Worm (Caenorhabditis elegans) whole organism, L2 larva: ENCODE measurements around the gene W02C12.2.

Experiments
- C34F6.9 ChIP-seq: fragments of 150-350 bp; optimal IDR thresholded peaks from 2 replicates; lab custom pipeline; 2014; ENCODE audit warnings: missing biosample characterization, missing genetic modification characterization
- F13H6.1 ChIP-seq: sonication (generic microtip); optimal IDR thresholded peaks from 2 replicates; lab custom pipeline; 2016; ENCODE audit warnings: missing genetic modification characterization, missing compliant biosample characterization
- Y55F3AM.14 ChIP-seq: fragments of 200-800 bp; sonication (Bioruptor generic); optimal IDR thresholded peaks from 2 replicates; lab custom pipeline; 2018; ENCODE audit warnings: mild to moderate bottlenecking, missing genetic modification characterization, missing compliant biosample characterization
- ZK546.5 ChIP-seq: sonication (generic microtip); optimal IDR thresholded peaks from 2 replicates; lab custom pipeline; 2017; ENCODE audit warnings: missing biosample characterization, missing genetic modification characterization
- alr-1 ChIP-seq: fragments of 150-350 bp; optimal IDR thresholded peaks from 2 replicates; lab custom pipeline; 2014; ENCODE audit warnings: missing biosample characterization, missing genetic modification characterization
- aly-2 ChIP-seq: fragments of 150-350 bp; optimal IDR thresholded peaks from 2 replicates; lab custom pipeline; 2014; ENCODE audit warnings: missing biosample characterization, missing genetic modification characterization
- ama-1 ChIP-seq: fragments of 150-350 bp; optimal IDR thresholded peaks from 2 replicates; lab custom pipeline; 2018; ENCODE audit warnings: inconsistent platforms
- blmp-1 ChIP-seq: sonication (generic microtip); optimal IDR thresholded peaks from 2 replicates; lab custom pipeline; 2017; ENCODE audit warnings: missing genetic modification characterization, mild to moderate bottlenecking, missing compliant biosample characterization, antibody characterized with exemption, moderate library complexity; ENCODE audit not compliant: insufficient read depth
- ceh-16 ChIP-seq: fragments of 150-350 bp; optimal IDR thresholded peaks from 2 replicates; lab custom pipeline; 2014; ENCODE audit warnings: missing biosample characterization, missing genetic modification characterization
- ceh-82 ChIP-seq: fragments of 150-350 bp; optimal IDR thresholded peaks from 2 replicates; lab custom pipeline; 2014; ENCODE audit warnings: missing biosample characterization, missing genetic modification characterization
- crh-2 ChIP-seq: sonication (generic microtip); optimal IDR thresholded peaks from 2 replicates; lab custom pipeline; 2017; ENCODE audit warnings: missing biosample characterization, missing genetic modification characterization
- dmd-4 ChIP-seq: sonication (generic microtip); optimal IDR thresholded peaks from 2 replicates; lab custom pipeline; 2017; ENCODE audit warnings: missing biosample characterization, missing genetic modification characterization
- egl-27 ChIP-seq: sonication (generic microtip); optimal IDR thresholded peaks from 3 replicates; lab custom pipeline; 2017; ENCODE audit warnings: missing biosample characterization, missing genetic modification reagents, missing genetic modification characterization
- elt-1 ChIP-seq: fragments of 150-350 bp; optimal IDR thresholded peaks from 2 replicates; lab custom pipeline; 2014; ENCODE audit warnings: missing biosample characterization, missing genetic modification characterization
- elt-3 ChIP-seq: sonication (generic microtip); optimal IDR thresholded peaks from 2 replicates; lab custom pipeline; 2017; ENCODE audit warnings: missing biosample characterization, missing genetic modification characterization
- fos-1 ChIP-seq: fragments of 150-350 bp; optimal IDR thresholded peaks from 2 replicates; lab custom pipeline; 2014; ENCODE audit warnings: missing biosample characterization, missing genetic modification characterization
- lin-11 ChIP-seq: fragments of 150-350 bp; sonication (generic microtip); optimal IDR thresholded peaks from 2 replicates; lab custom pipeline; 2014; ENCODE audit warnings: missing biosample characterization, missing genetic modification characterization, inconsistent platforms, mixed read lengths
- lin-13 ChIP-seq: fragments of 150-350 bp; optimal IDR thresholded peaks from 2 replicates; lab custom pipeline; 2014; ENCODE audit warnings: missing biosample characterization, missing genetic modification reagents, missing genetic modification characterization
- lin-39 ChIP-seq: fragments of 150-350 bp; optimal IDR thresholded peaks from 2 replicates; lab custom pipeline; 2014; ENCODE audit warnings: missing biosample characterization, missing genetic modification reagents, missing genetic modification characterization
- lsy-2 ChIP-seq, 2 experiments: fragments of 150-350 bp in 1 of 2; sonication (generic microtip) in 1 of 2; optimal IDR thresholded peaks; 2 replicates each; lab custom pipeline; 2014 to 2017; ENCODE audit warnings: missing biosample characterization in 2 of 2, missing genetic modification characterization in 2 of 2
- mab-5 ChIP-seq: fragments of 150-350 bp; optimal IDR thresholded peaks from 2 replicates; lab custom pipeline; 2014; ENCODE audit warnings: missing biosample characterization, missing genetic modification characterization
- mbf-1 ChIP-seq: sonication (generic microtip); optimal IDR thresholded peaks from 2 replicates; lab custom pipeline; 2017; ENCODE audit warnings: missing biosample characterization, missing genetic modification characterization
- mdl-1 ChIP-seq, 2 experiments: fragments of 150-350 bp in 1 of 2; sonication (generic microtip) in 1 of 2; optimal IDR thresholded peaks; 2 replicates each; lab custom pipeline; 2017; ENCODE audit warnings: missing biosample characterization in 2 of 2, missing genetic modification characterization in 2 of 2
- nhr-10 ChIP-seq: sonication (generic microtip); optimal IDR thresholded peaks from 2 replicates; lab custom pipeline; 2017; ENCODE audit warnings: missing biosample characterization, missing genetic modification characterization
- nhr-11 ChIP-seq: fragments of 150-350 bp; optimal IDR thresholded peaks from 2 replicates; lab custom pipeline; 2014; ENCODE audit warnings: missing biosample characterization, missing genetic modification characterization
- nhr-12 ChIP-seq: fragments of 150-350 bp; optimal IDR thresholded peaks from 2 replicates; lab custom pipeline; 2014; ENCODE audit warnings: missing biosample characterization, missing genetic modification characterization
- nhr-129 ChIP-seq: fragments of 150-350 bp; optimal IDR thresholded peaks from 2 replicates; lab custom pipeline; 2014; ENCODE audit warnings: missing biosample characterization, missing genetic modification characterization
- nhr-21 ChIP-seq: fragments of 150-350 bp; optimal IDR thresholded peaks from 2 replicates; lab custom pipeline; 2014; ENCODE audit warnings: missing biosample characterization, missing genetic modification characterization
- nhr-23 ChIP-seq: fragments of 150-350 bp; optimal IDR thresholded peaks from 2 replicates; lab custom pipeline; 2014; ENCODE audit warnings: missing biosample characterization, missing genetic modification reagents, missing genetic modification characterization
- nhr-25 ChIP-seq: fragments of 150-350 bp; sonication (generic microtip); optimal IDR thresholded peaks from 3 replicates; lab custom pipeline; 2014; ENCODE audit warnings: missing biosample characterization, missing genetic modification characterization
- nhr-6 ChIP-seq: fragments of 150-350 bp; optimal IDR thresholded peaks from 2 replicates; lab custom pipeline; 2014; ENCODE audit warnings: missing biosample characterization, missing genetic modification characterization
- nhr-77 ChIP-seq: fragments of 150-350 bp; optimal IDR thresholded peaks from 2 replicates; lab custom pipeline; 2014; ENCODE audit warnings: missing biosample characterization, missing genetic modification characterization
- peb-1 ChIP-seq: fragments of 150-350 bp; optimal IDR thresholded peaks from 2 replicates; lab custom pipeline; 2014; ENCODE audit warnings: missing biosample characterization, missing genetic modification characterization
- sem-4 ChIP-seq: fragments of 150-350 bp; optimal IDR thresholded peaks from 2 replicates; lab custom pipeline; 2014; ENCODE audit warnings: missing biosample characterization, missing genetic modification reagents, missing genetic modification characterization
- skn-1 ChIP-seq: sonication (generic microtip); optimal IDR thresholded peaks from 2 replicates; lab custom pipeline; 2017; ENCODE audit warnings: missing biosample characterization, missing genetic modification characterization
- sma-3 ChIP-seq: sonication (generic microtip); optimal IDR thresholded peaks from 2 replicates; lab custom pipeline; 2016; ENCODE audit warnings: missing genetic modification reagents, missing genetic modification characterization, missing compliant biosample characterization
- sma-9 ChIP-seq, 2 experiments: fragments of 150-350 bp in 1 of 2; sonication (generic microtip) in 1 of 2; optimal IDR thresholded peaks; 2 replicates each; lab custom pipeline; 2014 to 2016; ENCODE audit warnings: missing genetic modification characterization in 2 of 2, mild to moderate bottlenecking in 1 of 2, missing biosample characterization in 1 of 2, missing compliant biosample characterization in 1 of 2, missing genetic modification reagents in 1 of 2, moderate library complexity in 1 of 2
- snpc-4 ChIP-seq: fragments of 150-350 bp; optimal IDR thresholded peaks from 2 replicates; lab custom pipeline; 2014; ENCODE audit warnings: missing biosample characterization, missing genetic modification characterization
- unc-39 ChIP-seq: fragments of 150-350 bp; optimal IDR thresholded peaks from 2 replicates; lab custom pipeline; 2014; ENCODE audit warnings: missing biosample characterization, missing genetic modification characterization
- unc-55 ChIP-seq: fragments of 150-350 bp; sonication (generic microtip); optimal IDR thresholded peaks from 3 replicates; lab custom pipeline; 2014; ENCODE audit warnings: missing biosample characterization, missing genetic modification reagents, missing genetic modification characterization
- unc-62 ChIP-seq: fragments of 150-350 bp; optimal IDR thresholded peaks from 2 replicates; lab custom pipeline; 2014; ENCODE audit warnings: missing biosample characterization, missing genetic modification reagents, missing genetic modification characterization
- zag-1 ChIP-seq: fragments of 150-350 bp; optimal IDR thresholded peaks from 2 replicates; lab custom pipeline; 2014; ENCODE audit warnings: missing biosample characterization, missing genetic modification characterization
- ztf-1 ChIP-seq: fragments of 200-800 bp; sonication (Bioruptor generic); conservative IDR thresholded peaks from 2 replicates; pipeline ENCODE4 v1.3.6; 2022; ENCODE audit warnings: missing genetic modification characterization, missing compliant biosample characterization
- ztf-11 ChIP-seq: sonication (generic microtip); optimal IDR thresholded peaks from 2 replicates; lab custom pipeline; 2017; ENCODE audit warnings: missing biosample characterization, missing genetic modification characterization
- ztf-4 ChIP-seq: fragments of 150-350 bp; optimal IDR thresholded peaks from 2 replicates; lab custom pipeline; 2014; ENCODE audit warnings: missing biosample characterization, missing genetic modification characterization

Gene W02C12.2

DNA sequence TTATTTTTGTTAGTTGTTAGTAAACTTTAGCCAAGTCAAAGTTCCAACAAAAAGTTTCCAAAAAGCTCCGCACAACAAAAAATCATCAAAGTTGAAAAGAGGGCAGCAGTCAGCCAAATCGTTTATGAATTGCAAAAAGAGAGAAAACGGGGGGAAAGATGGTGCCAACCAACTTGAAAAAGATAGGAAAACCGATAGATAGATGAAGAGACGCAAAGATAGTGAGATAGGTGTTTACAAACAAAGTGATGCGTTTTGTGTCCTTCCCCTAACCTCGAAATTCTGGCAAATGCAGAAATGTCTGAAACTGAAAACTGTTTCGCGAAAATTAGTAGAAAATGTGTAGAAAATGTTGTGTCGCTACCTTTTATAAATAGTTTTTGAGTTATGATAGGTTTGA is 25.7 kb upstream of the W02C12.2 start:
- TF ChIP-seq aly-2 (tag; lab: Kevin White, UChicago), result no peak
- peak; percentile 18 for TF ChIP-seq sma-9 (GFP tag; optimal IDR thresholded peaks at IDR 0.05; lab: Kevin White, UChicago)
- TF ChIP-seq sma-9 (tag; optimal IDR thresholded peaks at IDR 0.05; lab: Kevin White, UChicago), result no peak
- peak; percentile 27 for TF ChIP-seq C34F6.9 (tag; lab: Kevin White, UChicago)
- peak; percentile 39 for TF ChIP-seq unc-55 (GFP tag; lab: Kevin White, UChicago)
- peak; percentile 6 for TF ChIP-seq crh-2
- TF ChIP-seq ztf-11 (tag; lab: Kevin White, UChicago), result no peak
- no peak for TF ChIP-seq peb-1 (tag; lab: Kevin White, UChicago)
- TF ChIP-seq nhr-12 (tag; lab: Kevin White, UChicago), result no peak
- no peak for TF ChIP-seq nhr-21 (tag; lab: Kevin White, UChicago)
- TF ChIP-seq alr-1 (tag; lab: Kevin White, UChicago), result no peak
- TF ChIP-seq lsy-2 (tag; optimal IDR thresholded peaks at IDR 0.05; lab: Kevin White, UChicago), result peak in 1 of 2 experiments; percentile 11
- no peak for TF ChIP-seq sem-4
- no peak for TF ChIP-seq lin-11 (tag; lab: Kevin White, UChicago)
- TF ChIP-seq nhr-129 (tag; lab: Kevin White, UChicago), result peak; percentile 36
- no peak for TF ChIP-seq mab-5 (tag; lab: Kevin White, UChicago)
- TF ChIP-seq egl-27, result no peak
- TF ChIP-seq nhr-25 (tag; lab: Kevin White, UChicago), result no peak
- no peak for TF ChIP-seq snpc-4 (tag; lab: Kevin White, UChicago)
- TF ChIP-seq nhr-6, result no peak
- TF ChIP-seq elt-3 (tag; lab: Kevin White, UChicago), result no peak
- no peak for TF ChIP-seq zag-1 (tag; lab: Kevin White, UChicago)
- no peak for TF ChIP-seq ztf-1 (GFP tag; lab: Robert Waterston, UW)
- TF ChIP-seq lin-39 (tag; lab: Kevin White, UChicago), result no peak
- no peak for TF ChIP-seq sma-3 (GFP tag; lab: Kevin White, UChicago)
- peak in 1 of 2 experiments; percentile 24 for TF ChIP-seq mdl-1 (tag; optimal IDR thresholded peaks at IDR 0.05; lab: Kevin White, UChicago)

DNA sequence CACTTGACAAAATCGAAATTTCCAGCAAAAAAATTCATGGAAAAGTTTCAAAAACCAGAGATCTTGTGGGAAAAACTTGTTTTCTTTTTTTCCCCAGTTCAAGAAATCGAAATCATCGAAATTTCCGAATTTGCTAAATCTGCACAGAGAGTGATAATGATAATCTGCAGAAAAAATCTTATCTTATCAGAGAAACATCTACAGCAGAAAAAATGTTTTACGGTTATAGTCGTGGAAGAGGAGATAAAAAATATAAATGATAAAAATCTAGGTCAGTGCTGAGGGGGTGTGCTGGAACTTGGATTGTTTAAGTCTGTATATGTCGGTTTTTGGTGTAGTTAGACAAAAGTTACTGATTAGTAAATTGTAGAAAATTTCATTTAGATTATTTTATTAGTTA is 24.6 kb upstream of the W02C12.2 start:
- no peak for TF ChIP-seq dmd-4
- peak; percentile 58 for TF ChIP-seq fos-1

DNA sequence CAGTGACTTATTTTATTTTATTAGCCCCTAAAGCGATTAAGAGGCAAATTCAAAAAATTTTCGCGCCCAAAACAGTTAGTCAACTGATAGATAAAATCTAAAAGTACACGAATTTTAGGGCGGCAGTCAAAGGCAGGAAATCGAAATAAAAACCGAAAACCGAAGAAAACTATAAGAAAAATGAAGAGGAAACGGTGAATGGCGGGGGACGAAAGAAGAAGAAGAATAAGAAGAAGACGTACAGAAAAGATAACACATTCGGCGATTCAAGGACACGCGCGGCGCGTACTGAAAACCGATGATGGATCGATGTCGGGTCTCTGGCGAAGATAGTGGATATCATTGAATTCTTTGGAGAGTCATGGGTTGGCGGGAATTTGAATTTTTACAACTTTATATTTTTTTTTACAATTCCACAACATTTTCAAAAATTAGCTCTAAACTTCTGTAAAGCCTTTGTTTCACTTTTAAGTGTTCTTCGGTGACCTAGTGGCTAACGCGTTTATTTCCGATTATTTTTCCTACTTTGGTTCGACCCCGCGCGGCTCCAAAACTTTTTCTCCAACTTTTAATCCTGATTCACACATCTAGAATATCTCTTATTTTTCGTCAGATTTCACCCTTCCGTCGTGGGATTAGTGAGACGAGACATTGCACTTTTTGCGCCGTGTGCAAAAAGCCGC is 23.3 kb upstream of the W02C12.2 start:
- TF ChIP-seq ceh-16 (tag; lab: Kevin White, UChicago) (peak; percentile 82), C34F6.9 (tag; lab: Kevin White, UChicago) (no peak), Y55F3AM.14 (no peak), ama-1 (lab: Kevin White, UChicago) (no peak), elt-1 (tag; lab: Kevin White, UChicago) (no peak), nhr-10 (tag; lab: Kevin White, UChicago) (no peak), nhr-25 (tag; lab: Kevin White, UChicago) (peak; percentile 80), ztf-11 (tag; lab: Kevin White, UChicago) (no peak), sem-4 (no peak), mdl-1 (tag; optimal IDR thresholded peaks at IDR 0.05; lab: Kevin White, UChicago) (no peak), blmp-1 (peak; percentile 66), lin-11 (tag; lab: Kevin White, UChicago) (no peak), nhr-23 (tag; lab: Kevin White, UChicago) (no peak), skn-1 (tag; lab: Kevin White, UChicago) (no peak), ztf-1 (GFP tag; lab: Robert Waterston, UW) (no peak), ztf-4 (no peak), F13H6.1 (tag; lab: Kevin White, UChicago) (no peak), peb-1 (tag; lab: Kevin White, UChicago) (no peak), sma-3 (GFP tag; lab: Kevin White, UChicago) (peak; percentile 65), crh-2 (no peak), mbf-1 (no peak), nhr-12 (tag; lab: Kevin White, UChicago) (no peak), snpc-4 (tag; lab: Kevin White, UChicago) (no peak), nhr-77 (tag; lab: Kevin White, UChicago) (no peak), egl-27 (no peak), ZK546.5 (no peak), lin-39 (tag; lab: Kevin White, UChicago) (no peak), unc-62 (GFP tag; lab: Kevin White, UChicago) (no peak), lsy-2 (tag; optimal IDR thresholded peaks at IDR 0.05; lab: Kevin White, UChicago) (no peak), sma-9 (GFP tag; optimal IDR thresholded peaks at IDR 0.05; lab: Kevin White, UChicago) (peak; percentile 46), sma-9 (tag; optimal IDR thresholded peaks at IDR 0.05; lab: Kevin White, UChicago) (no peak), elt-3 (tag; lab: Kevin White, UChicago) (no peak), alr-1 (tag; lab: Kevin White, UChicago) (no peak), unc-39 (tag; lab: Kevin White, UChicago) (no peak), nhr-21 (tag; lab: Kevin White, UChicago) (peak; percentile 69), lin-13 (GFP tag; lab: Kevin White, UChicago) (peak; percentile 6), ceh-82 (tag; lab: Kevin White, UChicago) (no peak), nhr-11 (tag; lab: Kevin White, UChicago) (no peak), aly-2 (tag; lab: Kevin White, UChicago) (no peak), dmd-4 (no peak), unc-55 (GFP tag; lab: Kevin White, UChicago) (no peak), zag-1 (tag; lab: Kevin White, UChicago) (no peak), fos-1 (peak; percentile 6)
